Worm (Caenorhabditis elegans): Measurements from ENCODE around the gene R10H10.3.

R10H10.3 gene

DNA sequence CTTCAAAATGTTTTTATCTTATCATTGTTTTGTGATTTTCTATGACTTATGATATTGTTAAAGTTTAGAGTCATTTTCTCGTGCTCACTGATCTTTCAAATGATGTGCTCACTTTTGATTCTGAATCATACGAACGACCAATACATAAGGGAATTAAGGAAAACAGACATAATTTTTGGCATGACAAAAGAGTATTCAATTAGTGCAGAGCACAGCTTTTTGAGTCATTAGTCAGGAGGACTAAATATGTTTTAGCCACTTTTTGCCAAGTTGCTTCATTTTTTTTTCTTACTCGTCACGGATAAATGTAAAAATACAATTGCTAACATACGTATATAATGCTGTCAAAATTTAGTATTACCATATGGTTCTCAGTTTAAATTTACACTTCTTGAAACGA is 40.8 kb downstream of the R10H10.3 start, which contains the start of gene F13B12.2 (continued):
- TF ChIP-seq nhr-76 (tag; optimal IDR thresholded peaks at IDR 0.05) (no peak), R02D3.7 (tag; optimal IDR thresholded peaks at IDR 0.05) (no peak), Y75B8A.6 (GFP tag; IDR thresholded peaks at IDR 0.05) (no peak), rbr-2 (tag; optimal IDR thresholded peaks at IDR 0.05) (no peak), unc-39 (tag; optimal IDR thresholded peaks at IDR 0.05) (no peak), madf-9 (GFP tag; conservative IDR thresholded peaks at IDR 0.05) (no peak), snpc-1.2 (GFP tag; IDR thresholded peaks at IDR 0.05) (no peak), Y48G9A.11 (GFP tag; IDR thresholded peaks at IDR 0.05) (no peak), mes-2 (tag; optimal IDR thresholded peaks at IDR 0.05; ENCODE audit: poor library complexity, severe bottlenecking) (no peak), pqm-1 (tag; optimal IDR thresholded peaks at IDR 0.05) (peak; percentile 15)

ce11 chrIV:10430507-10430906 is 42.2 kb downstream of the R10H10.3 start:
- TF ChIP-seq mxl-2 (GFP tag; conservative IDR thresholded peaks at IDR 0.05) (no peak), aha-1 (tag) (peak; percentile 56), F10B5.3 (tag; optimal IDR thresholded peaks at IDR 0.05) (no peak)

DNA sequence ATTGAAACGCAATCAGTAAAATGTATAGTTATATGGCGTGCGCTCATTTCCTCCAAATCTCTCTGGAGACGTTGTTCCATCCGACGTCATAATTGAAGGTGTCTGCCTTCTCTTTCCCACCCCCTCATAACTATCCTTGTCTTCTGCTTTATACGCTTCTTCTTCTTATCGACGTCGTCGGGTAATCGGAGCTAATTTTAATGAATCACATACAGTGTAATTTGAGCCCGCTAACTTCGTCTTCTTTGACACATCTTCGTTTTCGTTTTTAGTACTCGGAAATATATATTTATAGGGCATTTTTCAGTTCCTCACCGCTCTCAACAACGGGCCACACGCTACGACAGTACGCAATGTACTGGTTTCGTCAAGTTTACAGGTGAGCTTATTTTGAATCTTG is 48.1 kb downstream of the R10H10.3 start, which contains the start of gene ins-1:
Gene ins-1, plus strand, starts transcription at position 301 of the 400 bp plus-strand sequence.
- TF ChIP-seq Y105C5A.15 (GFP tag; IDR thresholded peaks at IDR 0.05), result no peak
- no peak for TF ChIP-seq daf-19 (GFP tag; conservative IDR thresholded peaks at IDR 0.05)
- no peak for TF ChIP-seq lin-1 (GFP tag; IDR thresholded peaks at IDR 0.05)
- no peak for TF ChIP-seq hif-1 (tag; optimal IDR thresholded peaks at IDR 0.05)
- TF ChIP-seq arid-1 (GFP tag; conservative IDR thresholded peaks at IDR 0.05), result no peak
- TF ChIP-seq ztf-11 (tag; optimal IDR thresholded peaks at IDR 0.05), result no peak
- no peak for TF ChIP-seq fkh-10 (GFP tag; optimal IDR thresholded peaks at IDR 0.05)
- no peak for TF ChIP-seq nhr-6 (tag; optimal IDR thresholded peaks at IDR 0.05)
- no peak for TF ChIP-seq nhr-11 (tag; optimal IDR thresholded peaks at IDR 0.05)
- no peak for TF ChIP-seq ceh-62 (tag; optimal IDR thresholded peaks at IDR 0.05)
- TF ChIP-seq Y75B8A.6 (GFP tag; IDR thresholded peaks at IDR 0.05), result no peak
- no peak for TF ChIP-seq daf-8 (GFP tag; IDR thresholded peaks at IDR 0.05)
- no peak for TF ChIP-seq T26A8.4 (GFP tag; IDR thresholded peaks at IDR 0.05)
- TF ChIP-seq T20F7.1 (GFP tag; optimal IDR thresholded peaks at IDR 0.05), result no peak
- no peak for TF ChIP-seq saeg-2 (GFP tag; IDR thresholded peaks at IDR 0.05)
- no peak for TF ChIP-seq cey-2 (tag; optimal IDR thresholded peaks at IDR 0.05; ENCODE audit: borderline replicate concordance, insufficient read depth)
- no peak for TF ChIP-seq ZK546.5 (tag; optimal IDR thresholded peaks at IDR 0.05)
- TF ChIP-seq nhr-25 (tag; optimal IDR thresholded peaks at IDR 0.05; ENCODE audit: borderline replicate concordance, insufficient read depth), result no peak
- no peak for TF ChIP-seq duxl-1 (tag; optimal IDR thresholded peaks at IDR 0.05; ENCODE audit: poor library complexity)

DNA sequence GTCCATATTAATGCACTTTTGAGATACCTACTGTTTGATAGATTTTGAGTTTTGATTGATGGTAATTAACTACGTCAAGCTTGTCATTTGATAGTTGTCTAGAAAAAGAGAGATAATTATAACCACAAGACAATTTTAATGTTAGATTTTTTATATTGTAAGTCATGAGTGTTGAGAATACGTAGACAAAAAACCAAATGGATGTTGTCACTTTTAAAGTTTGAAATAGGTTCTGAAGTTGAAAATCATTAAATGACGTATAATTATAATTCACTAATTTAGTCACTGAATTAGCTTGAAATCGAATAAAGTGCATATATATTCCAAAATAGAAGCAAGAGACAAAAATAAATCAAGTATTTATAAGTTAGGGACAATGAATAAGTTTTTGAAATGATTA is 48.8 kb downstream of the R10H10.3 start:
- TF ChIP-seq ztf-7 (tag; optimal IDR thresholded peaks at IDR 0.05) (no peak), nhr-42 (GFP tag; IDR thresholded peaks at IDR 0.05) (no peak), fkh-10 (GFP tag; optimal IDR thresholded peaks at IDR 0.05) (no peak), hmg-1.1 (GFP tag; IDR thresholded peaks at IDR 0.05) (no peak), lin-1 (GFP tag; IDR thresholded peaks at IDR 0.05) (no peak), lin-39 (tag; optimal IDR thresholded peaks at IDR 0.05) (no peak), F37D6.2 (tag; optimal IDR thresholded peaks at IDR 0.05) (no peak), mep-1 (tag; optimal IDR thresholded peaks at IDR 0.05) (no peak), attf-4 (tag; optimal IDR thresholded peaks at IDR 0.05) (no peak), pqm-1 (tag; optimal IDR thresholded peaks at IDR 0.05) (no peak), gei-8 (GFP tag; optimal IDR thresholded peaks at IDR 0.05) (no peak), ZK337.2 (GFP tag; IDR thresholded peaks at IDR 0.05) (no peak), vab-7 (GFP tag; IDR thresholded peaks at IDR 0.05) (no peak), F44E2.7 (GFP tag; IDR thresholded peaks at IDR 0.05) (no peak), ceh-44 (GFP tag; IDR thresholded peaks at IDR 0.05) (no peak), lsy-2 (tag; optimal IDR thresholded peaks at IDR 0.05) (no peak), unc-39 (tag; optimal IDR thresholded peaks at IDR 0.05) (no peak), tra-1 (GFP tag; IDR thresholded peaks at IDR 0.05) (no peak), daf-16 (GFP tag; optimal IDR thresholded peaks at IDR 0.05) (no peak), daf-16 (tag; optimal IDR thresholded peaks at IDR 0.05) (no peak)

All from whole organism, L4 larva.